Fruit fly (Drosophila melanogaster) Kc167 (cell line): ENCODE results near the gene Gdap1.

ENCODE experiments used
- Myc ChIP-seq: fragments of >200 bp; optimal IDR thresholded peaks from 2 replicates; lab custom pipeline; 2017; ENCODE audit warnings: missing external identifiers
- Sin3A ChIP-seq: fragments of >200 bp; optimal IDR thresholded peaks from 2 replicates; lab custom pipeline; 2018; ENCODE audit warnings: missing external identifiers
- h ChIP-seq: fragments of >200 bp; optimal IDR thresholded peaks from 3 replicates; lab custom pipeline; 2018; ENCODE audit warnings: missing external identifiers
- insv ChIP-seq: fragments of >200 bp; optimal IDR thresholded peaks from 3 replicates; lab custom pipeline; 2018; ENCODE audit warnings: missing external identifiers
- psq ChIP-seq: fragments of >200 bp; optimal IDR thresholded peaks from 2 replicates; lab custom pipeline; 2017; ENCODE audit warnings: missing external identifiers
- ttk ChIP-seq: sonication (Bioruptor generic); optimal IDR thresholded peaks from 2 replicates; lab custom pipeline; 2017; ENCODE audit warnings: missing external identifiers

The Gdap1 gene

DNA sequence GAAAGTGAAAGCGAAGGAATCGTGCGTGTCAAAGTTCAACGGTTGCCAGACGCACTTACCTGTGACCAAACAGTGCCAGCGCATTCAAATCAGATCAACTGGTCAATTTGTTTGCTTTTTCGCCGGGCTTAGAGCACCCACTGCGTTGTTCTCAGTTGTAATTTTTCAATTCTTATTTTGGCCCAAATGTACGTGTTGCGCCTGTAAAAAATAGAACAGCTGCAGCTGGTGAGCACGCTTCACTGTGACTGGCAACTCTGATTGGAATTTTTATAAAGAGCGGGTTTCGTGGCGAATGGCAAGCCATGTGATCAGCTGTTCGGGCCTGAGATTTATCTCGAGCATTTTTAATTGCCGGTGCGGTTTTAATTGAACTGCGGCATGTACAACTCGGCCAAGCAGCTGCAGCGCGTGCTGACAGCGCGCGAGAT is 4.1 kb downstream of the Gdap1 start, which contains the start of the genes Fitm and AlaRS-m:
Gene Fitm, minus strand, starts transcription at position 250 of the 431 bp plus-strand sequence.
Gene AlaRS-m, plus strand, starts transcription at position 285 of the 431 bp plus-strand sequence.
- TF ChIP-seq Myc (lab: Kevin White, UChicago) = no peak
- no peak for TF ChIP-seq insv (lab: Kevin White, UChicago)
- no peak for TF ChIP-seq ttk (lab: Kevin White, UChicago)
- no peak for TF ChIP-seq h (lab: Kevin White, UChicago)
- no peak for TF ChIP-seq psq (lab: Kevin White, UChicago)
- TF ChIP-seq Sin3A = no peak

DNA sequence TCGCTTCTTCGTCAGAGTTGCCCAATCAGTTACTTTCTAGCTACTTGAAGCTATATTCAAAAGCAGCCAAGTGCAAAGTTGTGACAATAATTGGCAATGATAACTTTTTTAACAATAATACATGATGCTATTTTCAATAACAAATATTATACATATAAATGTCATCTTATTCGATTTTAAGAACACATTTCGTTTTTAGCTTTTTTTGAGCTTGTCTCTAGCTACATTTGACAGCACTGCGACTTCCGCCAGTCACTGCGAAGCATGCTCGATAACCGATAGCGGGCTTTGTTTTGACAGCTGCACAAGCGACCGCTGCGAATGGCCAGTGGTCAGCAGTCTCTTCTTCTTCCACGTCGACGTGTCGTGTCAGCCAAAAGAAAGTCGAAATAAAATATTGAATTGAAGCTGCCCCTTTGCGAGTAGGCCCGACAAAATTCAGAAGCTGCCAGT is 10.6 kb downstream of the Gdap1 start, which contains the start of the genes Gen and Srp54k:
Gene Gen, minus strand, starts transcription at position 23 of the 453 bp plus-strand sequence.
Gene Srp54k, plus strand, starts transcription at position 325 of the 453 bp plus-strand sequence.
- TF ChIP-seq Sin3A (no peak), insv (lab: Kevin White, UChicago) (no peak), psq (lab: Kevin White, UChicago) (no peak), h (lab: Kevin White, UChicago) (no peak), ttk (lab: Kevin White, UChicago) (no peak), Myc (lab: Kevin White, UChicago) (no peak)

DNA sequence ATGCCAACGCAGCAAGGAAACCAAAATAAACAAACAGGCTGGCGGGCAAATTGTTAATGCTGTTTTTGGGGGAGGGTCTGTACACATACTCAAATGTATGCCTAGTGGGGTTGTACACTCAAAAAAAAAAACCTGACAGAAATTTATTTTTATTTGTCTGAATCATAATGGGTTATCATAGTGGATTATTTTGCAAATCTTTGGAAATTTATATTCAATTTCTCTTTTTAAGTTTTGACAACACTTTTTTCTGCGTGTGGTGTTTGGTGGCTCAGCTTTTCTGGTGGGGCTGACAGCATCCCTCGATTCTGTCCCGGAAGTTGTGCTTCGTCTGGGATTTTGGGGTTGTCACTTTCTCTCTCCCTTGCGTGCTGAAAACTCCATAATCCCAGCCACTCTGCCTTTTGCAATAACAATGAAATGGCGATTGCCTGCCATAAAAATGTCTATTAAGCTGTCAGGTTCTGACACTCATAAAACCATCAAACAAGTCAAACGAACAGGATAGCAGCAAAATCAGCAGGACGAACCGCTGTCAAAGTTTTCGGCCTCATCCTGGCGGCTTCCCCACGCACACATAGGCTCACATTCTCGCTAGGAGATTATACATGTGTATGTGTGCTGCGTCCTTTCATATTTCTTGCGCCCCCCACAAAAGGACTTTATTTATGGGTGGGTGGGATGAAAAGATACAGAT is 13.3 kb downstream of the Gdap1 start:
- TF ChIP-seq ttk (lab: Kevin White, UChicago) (no peak), h (lab: Kevin White, UChicago) (no peak)

DNA sequence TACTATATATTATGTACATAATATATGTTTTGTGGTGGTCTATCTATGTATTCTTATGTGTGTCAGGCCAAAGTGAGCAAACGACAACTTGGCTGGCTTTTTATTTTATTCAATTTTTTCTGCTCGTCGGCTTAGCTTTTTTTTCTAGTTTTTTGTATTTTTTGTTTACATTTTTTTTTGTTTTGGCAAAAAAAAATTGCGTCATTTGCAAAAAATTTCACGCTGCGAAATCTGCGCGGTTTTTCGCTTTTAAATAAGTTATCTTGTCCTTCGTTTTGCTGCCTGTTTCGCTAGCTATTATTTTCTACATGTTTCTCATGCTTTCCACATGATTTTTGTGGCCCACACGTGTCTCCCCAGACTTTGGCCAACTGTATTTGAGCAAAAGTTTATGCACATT is 30.7 kb downstream of the Gdap1 start:
- no peak for TF ChIP-seq h (lab: Kevin White, UChicago)
- TF ChIP-seq ttk (lab: Kevin White, UChicago) = no peak
- TF ChIP-seq Myc (lab: Kevin White, UChicago) = no peak
- no peak for TF ChIP-seq Sin3A
- no peak for TF ChIP-seq insv (lab: Kevin White, UChicago)
- no peak for TF ChIP-seq psq (lab: Kevin White, UChicago)

DNA sequence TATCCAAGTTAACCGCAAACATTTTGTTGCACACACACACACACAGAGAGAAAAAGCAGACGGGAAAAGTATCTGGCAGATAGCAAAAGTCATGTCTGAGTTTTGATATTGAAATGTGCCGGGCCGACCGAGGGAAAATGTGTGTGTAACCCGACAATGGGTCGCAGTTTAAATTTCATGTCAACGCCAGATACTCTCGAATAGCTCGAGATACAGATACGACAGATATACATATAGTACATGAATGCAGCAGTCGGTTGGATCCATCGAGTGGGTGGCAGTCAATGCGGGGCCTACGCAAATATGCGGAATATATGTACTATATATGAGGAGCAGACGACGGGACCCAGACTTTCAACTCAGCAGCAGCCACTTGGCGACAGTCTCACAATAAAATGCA is 34.3 kb downstream of the Gdap1 start:
- no peak for TF ChIP-seq h (lab: Kevin White, UChicago)
- TF ChIP-seq insv (lab: Kevin White, UChicago) = no peak
- TF ChIP-seq ttk (lab: Kevin White, UChicago) = no peak
- TF ChIP-seq psq (lab: Kevin White, UChicago) = no peak
- no peak for TF ChIP-seq Sin3A
- no peak for TF ChIP-seq Myc (lab: Kevin White, UChicago)

DNA sequence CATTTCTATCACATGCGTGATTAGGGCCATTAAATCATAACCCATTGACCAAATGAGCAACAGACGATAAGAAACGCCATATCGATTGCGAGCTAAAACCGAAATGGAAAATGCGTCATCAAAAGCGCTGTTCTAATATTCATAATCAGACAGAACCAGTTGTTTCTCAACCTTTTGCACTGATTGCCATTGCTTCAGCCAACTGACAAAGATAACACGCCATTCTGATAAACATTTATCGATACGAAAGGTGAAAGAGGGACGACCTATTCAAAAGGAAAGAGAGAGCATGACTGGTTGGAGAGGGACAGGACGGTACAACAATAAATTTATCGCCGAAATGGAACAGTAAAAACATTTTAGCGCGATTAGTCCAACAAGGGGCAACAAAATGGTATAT is 35.0 kb downstream of the Gdap1 start:
- TF ChIP-seq psq (lab: Kevin White, UChicago) (no peak), Sin3A (no peak)

DNA sequence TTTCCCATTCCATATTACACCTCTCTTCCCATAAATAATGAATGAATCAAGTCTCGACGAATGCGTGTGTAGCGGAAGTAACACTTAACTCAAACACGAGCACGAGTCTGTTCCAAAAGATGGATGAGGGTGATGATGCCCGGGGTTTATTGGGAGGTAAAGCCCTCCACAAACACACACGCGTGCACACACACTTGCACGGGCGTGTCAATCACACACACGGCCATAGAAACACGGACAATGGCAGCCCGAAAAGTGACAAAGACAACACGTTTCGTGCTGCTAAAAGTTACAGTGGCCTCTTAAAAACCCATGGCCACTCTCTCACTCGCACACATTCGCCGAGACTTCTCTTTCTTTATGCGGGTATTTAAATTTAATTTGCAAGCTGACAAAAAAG is 37.1 kb downstream of the Gdap1 start:
- no peak for TF ChIP-seq insv (lab: Kevin White, UChicago)
- no peak for TF ChIP-seq Sin3A
- no peak for TF ChIP-seq Myc (lab: Kevin White, UChicago)
- no peak for TF ChIP-seq psq (lab: Kevin White, UChicago)
- TF ChIP-seq ttk (lab: Kevin White, UChicago) = no peak
- TF ChIP-seq h (lab: Kevin White, UChicago) = no peak

DNA sequence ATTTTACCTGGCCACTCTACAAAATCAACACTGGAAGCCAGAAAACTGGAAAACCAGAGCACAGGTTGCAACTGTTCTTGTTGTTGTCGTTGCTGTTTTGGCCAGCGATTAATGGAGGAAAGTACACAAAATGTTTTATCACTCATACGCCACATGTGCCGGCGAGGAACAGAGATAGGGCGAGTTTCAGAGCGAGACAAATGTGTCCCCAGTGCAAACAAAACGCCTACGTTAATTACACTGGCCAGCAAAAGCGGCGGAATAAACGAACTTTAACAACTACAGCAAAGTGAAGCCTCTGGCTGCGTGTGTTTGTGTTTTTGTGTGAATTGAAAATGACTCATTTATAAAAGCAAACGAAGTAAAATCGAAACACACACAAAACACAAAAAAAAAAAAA is 38.4 kb downstream of the Gdap1 start:
- TF ChIP-seq Sin3A (no peak), Myc (lab: Kevin White, UChicago) (no peak), psq (lab: Kevin White, UChicago) (no peak), ttk (lab: Kevin White, UChicago) (no peak), h (lab: Kevin White, UChicago) (no peak), insv (lab: Kevin White, UChicago) (no peak)

DNA sequence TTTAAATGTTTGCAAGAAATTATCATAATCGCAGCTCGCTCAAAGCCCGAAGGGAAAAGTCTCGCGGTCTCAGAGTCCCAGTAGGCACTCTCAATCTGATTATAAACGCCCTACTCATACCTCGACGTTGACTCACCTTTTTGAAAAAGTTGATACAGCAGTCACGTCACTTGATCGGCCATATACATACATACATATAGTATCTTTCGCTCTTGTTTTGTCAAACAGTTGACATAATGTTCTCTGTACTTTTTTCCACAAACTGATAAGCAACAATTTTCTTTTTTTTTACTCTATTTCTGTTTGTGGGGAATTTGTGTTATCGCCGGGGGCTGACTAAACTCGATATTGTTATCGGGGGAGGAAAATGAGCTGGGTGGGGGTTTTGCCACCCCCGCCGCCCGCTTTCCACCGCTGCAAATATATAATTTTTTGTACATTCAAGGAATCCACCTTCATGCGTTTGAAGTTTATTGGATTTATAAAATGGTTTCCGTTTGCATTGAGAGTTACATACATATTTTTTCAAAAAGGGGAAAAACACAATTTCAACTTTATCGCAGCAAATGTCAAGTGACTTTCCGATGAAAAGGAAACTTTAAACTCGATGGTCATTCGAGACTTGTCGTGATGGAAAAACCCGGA is 39.3 kb downstream of the Gdap1 start:
- TF ChIP-seq Myc (lab: Kevin White, UChicago) = no peak
- TF ChIP-seq h (lab: Kevin White, UChicago) = no peak
- no peak for TF ChIP-seq insv (lab: Kevin White, UChicago)
- no peak for TF ChIP-seq ttk (lab: Kevin White, UChicago)
- TF ChIP-seq psq (lab: Kevin White, UChicago) = no peak
- TF ChIP-seq Sin3A = no peak

DNA sequence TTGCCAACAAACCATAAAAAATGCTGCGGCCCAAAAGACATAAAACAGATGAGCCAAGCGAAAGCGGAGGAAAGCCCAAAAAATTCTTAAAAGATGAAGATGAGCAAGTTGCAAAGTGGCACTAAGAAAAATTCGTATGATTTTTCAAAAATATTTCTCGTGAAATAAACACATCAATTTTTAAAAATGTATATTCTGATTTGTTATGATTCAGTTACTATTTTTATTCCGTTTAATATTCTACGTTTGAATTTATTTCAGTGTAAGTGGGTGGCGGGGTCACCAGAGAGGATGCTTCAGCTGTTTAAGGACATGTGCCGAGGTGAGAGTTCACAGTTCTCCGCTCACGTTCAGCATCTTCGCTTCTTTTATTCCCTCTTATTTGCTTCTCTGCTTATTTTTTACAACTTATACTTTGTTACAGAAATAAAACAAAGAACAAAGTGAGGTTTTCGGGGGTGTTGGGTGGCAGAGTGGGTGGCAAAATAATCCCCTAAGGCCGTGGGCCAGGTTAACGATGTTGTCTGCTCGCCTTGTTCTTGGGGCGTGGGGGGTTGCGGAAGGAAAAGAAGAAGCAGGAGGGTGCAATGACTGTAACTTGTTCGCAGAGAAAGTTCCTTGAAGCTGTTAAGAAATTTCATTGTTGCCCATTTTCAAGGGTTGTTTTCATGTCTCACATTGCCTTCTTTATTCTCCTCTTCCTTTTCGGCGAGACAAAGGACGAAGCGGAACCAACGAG is 40.7 kb downstream of the Gdap1 start:
- TF ChIP-seq insv (lab: Kevin White, UChicago) (no peak), h (lab: Kevin White, UChicago) (no peak), Sin3A (no peak), Myc (lab: Kevin White, UChicago) (no peak), psq (lab: Kevin White, UChicago) (no peak), ttk (lab: Kevin White, UChicago) (no peak)

DNA sequence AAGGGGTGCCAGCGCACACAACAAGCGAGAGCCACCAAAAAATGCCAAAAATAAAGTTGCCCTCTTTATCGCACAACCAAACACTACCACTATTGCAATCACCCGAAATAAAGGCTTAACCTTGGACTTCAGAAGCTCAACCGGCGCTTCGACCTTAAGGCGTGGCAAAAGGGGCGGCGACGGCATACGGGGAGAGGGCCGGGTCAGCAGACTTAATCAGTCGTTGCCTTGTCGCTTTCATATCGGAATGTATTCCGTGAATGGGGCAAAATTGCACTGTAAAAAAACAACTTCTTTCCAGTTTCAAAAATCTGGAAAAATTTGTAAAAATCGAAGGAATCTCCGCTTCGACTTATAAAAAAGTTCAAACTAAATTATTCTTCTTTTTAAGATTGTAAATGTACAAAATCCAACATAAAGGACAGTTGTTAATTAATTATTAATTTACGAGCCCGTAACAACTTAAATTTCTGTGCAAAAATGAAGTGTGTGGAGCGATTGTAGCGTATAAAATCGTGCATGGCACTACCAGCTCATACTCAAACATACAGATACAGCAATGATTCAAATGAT is 41.3 kb downstream of the Gdap1 start:
- no peak for TF ChIP-seq Myc (lab: Kevin White, UChicago)
- no peak for TF ChIP-seq psq (lab: Kevin White, UChicago)
